Fruit fly (Drosophila melanogaster) whole organism, prepupa: Measurements from ENCODE around the gene Polr1H.

Experiments
- Blimp-1 ChIP-seq: fragments of 200-800 bp; sonication (Bioruptor generic); optimal IDR thresholded peaks from 3 replicates; lab custom pipeline; 2017; ENCODE audit warnings: missing biosample characterization, missing genetic modification characterization, mild to moderate bottlenecking, moderate library complexity, missing genetic modification reagents
- CG10669 ChIP-seq: fragments of 200-800 bp; sonication (Bioruptor generic); optimal IDR thresholded peaks from 3 replicates; lab custom pipeline; 2018; ENCODE audit warnings: missing biosample characterization, mild to moderate bottlenecking, missing genetic modification characterization, moderate library complexity
- CG11762 ChIP-seq: fragments of 200-800 bp; sonication (Bioruptor generic); optimal IDR thresholded peaks from 3 replicates; lab custom pipeline; 2016; ENCODE audit warnings: missing biosample characterization, missing genetic modification characterization; ENCODE audit not compliant: insufficient read depth
- CG11902 ChIP-seq: fragments of 200-800 bp; sonication (Bioruptor generic); optimal IDR thresholded peaks from 3 replicates; lab custom pipeline; 2016; ENCODE audit warnings: missing biosample characterization, missing genetic modification characterization
- CG1621 ChIP-seq: fragments of 200-800 bp; sonication (Bioruptor generic); optimal IDR thresholded peaks from 3 replicates; lab custom pipeline; 2018; ENCODE audit warnings: missing biosample characterization, mild to moderate bottlenecking, missing genetic modification characterization
- CG16779 ChIP-seq: fragments of 200-800 bp; sonication (Bioruptor generic); optimal IDR thresholded peaks from 3 replicates; lab custom pipeline; 2017; ENCODE audit warnings: missing biosample characterization, mild to moderate bottlenecking, missing genetic modification characterization
- CG3032 ChIP-seq: fragments of 200-800 bp; optimal IDR thresholded peaks from 2 replicates; lab custom pipeline; 2019; ENCODE audit warnings: missing biosample characterization, mild to moderate bottlenecking, missing genetic modification characterization, moderate library complexity
- CG31627 ChIP-seq: fragments of 200-800 bp; sonication (Bioruptor generic); optimal IDR thresholded peaks from 3 replicates; lab custom pipeline; 2016; ENCODE audit warnings: missing biosample characterization, missing genetic modification characterization
- CG32006 ChIP-seq: fragments of 200-800 bp; sonication (Bioruptor generic); optimal IDR thresholded peaks from 3 replicates; lab custom pipeline; 2017; ENCODE audit warnings: missing biosample characterization, mild to moderate bottlenecking, missing genetic modification characterization
- CG34406 ChIP-seq: fragments of 200-800 bp; sonication (Bioruptor generic); optimal IDR thresholded peaks from 3 replicates; lab custom pipeline; 2016; ENCODE audit warnings: missing biosample characterization, missing genetic modification characterization
- CG3919 ChIP-seq: fragments of 200-800 bp; sonication (Bioruptor generic); optimal IDR thresholded peaks from 3 replicates; lab custom pipeline; 2016; ENCODE audit warnings: missing biosample characterization, missing genetic modification characterization
- CG6163 ChIP-seq: fragments of 200-800 bp; sonication (Bioruptor generic); IDR thresholded peaks from 3 replicates; pipeline ENCODE4 v1.3.6; 2022; ENCODE audit warnings: missing biosample characterization, missing genetic modification characterization
- CG6276 ChIP-seq: fragments of 200-800 bp; sonication (Bioruptor generic); optimal IDR thresholded peaks from 2 replicates; lab custom pipeline; 2017; ENCODE audit warnings: missing biosample characterization, mild to moderate bottlenecking, missing genetic modification characterization
- CG6792 ChIP-seq: fragments of 200-800 bp; sonication (Bioruptor generic); optimal IDR thresholded peaks from 3 replicates; lab custom pipeline; 2016; ENCODE audit warnings: missing biosample characterization, missing genetic modification characterization
- CG6808 ChIP-seq: fragments of 200-800 bp; sonication (Bioruptor generic); optimal IDR thresholded peaks from 3 replicates; lab custom pipeline; 2017; ENCODE audit warnings: missing biosample characterization, missing genetic modification characterization, mild to moderate bottlenecking, moderate library complexity, missing genetic modification reagents
- CG6854 ChIP-seq: fragments of 200-800 bp; sonication (Bioruptor generic); optimal IDR thresholded peaks from 2 replicates; lab custom pipeline; 2017; ENCODE audit warnings: missing biosample characterization, mild to moderate bottlenecking, missing genetic modification characterization
- CG7368 ChIP-seq: fragments of 200-800 bp; sonication (Bioruptor generic); optimal IDR thresholded peaks from 3 replicates; lab custom pipeline; 2016; ENCODE audit warnings: missing biosample characterization, missing genetic modification characterization
- CG8119 ChIP-seq: fragments of 200-800 bp; sonication (Bioruptor generic); IDR thresholded peaks from 3 replicates; pipeline ENCODE4 v1.3.6; 2022; ENCODE audit warnings: missing biosample characterization, missing genetic modification characterization
- CG8632 ChIP-seq: fragments of 200-800 bp; sonication (Bioruptor generic); optimal IDR thresholded peaks from 3 replicates; lab custom pipeline; 2016; ENCODE audit warnings: missing biosample characterization, missing genetic modification characterization
- CG9139 ChIP-seq: fragments of 200-800 bp; sonication (Bioruptor generic); optimal IDR thresholded peaks from 3 replicates; lab custom pipeline; 2017; ENCODE audit warnings: missing biosample characterization, mild to moderate bottlenecking, missing genetic modification characterization
- Eip75B ChIP-seq: fragments of 200-800 bp; sonication (Bioruptor generic); optimal IDR thresholded peaks from 3 replicates; lab custom pipeline; 2016; ENCODE audit warnings: missing biosample characterization, missing genetic modification characterization
- Eip78C ChIP-seq: fragments of 200-800 bp; sonication (Bioruptor generic); peaks from one replicate; lab custom pipeline; 2016; ENCODE audit warnings: missing biosample characterization, missing genetic modification characterization
- Eip93F ChIP-seq: fragments of 200-800 bp; sonication (Bioruptor generic); optimal IDR thresholded peaks from 2 replicates; lab custom pipeline; 2016; ENCODE audit warnings: missing biosample characterization, mild to moderate bottlenecking, missing genetic modification characterization
- Ets21C ChIP-seq: fragments of 200-800 bp; sonication (Bioruptor generic); optimal IDR thresholded peaks from 3 replicates; lab custom pipeline; 2016; ENCODE audit warnings: missing biosample characterization, missing genetic modification characterization
- Ets96B ChIP-seq: fragments of 200-800 bp; optimal IDR thresholded peaks from 2 replicates; lab custom pipeline; 2019; ENCODE audit warnings: missing biosample characterization, mild to moderate bottlenecking, missing genetic modification characterization, moderate library complexity
- Gug ChIP-seq: fragments of 200-800 bp; sonication (Bioruptor generic); IDR thresholded peaks from 2 replicates; pipeline ENCODE4 v1.3.6; 2022; ENCODE audit warnings: missing biosample characterization, missing genetic modification characterization
- Hr4 ChIP-seq: fragments of 200-800 bp; sonication (Bioruptor generic); optimal IDR thresholded peaks from 3 replicates; lab custom pipeline; 2016; ENCODE audit warnings: missing biosample characterization, missing genetic modification characterization
- Lpt ChIP-seq: fragments of 200-800 bp; sonication (Bioruptor generic); optimal IDR thresholded peaks from 3 replicates; lab custom pipeline; 2016; ENCODE audit warnings: missing biosample characterization, missing genetic modification characterization
- OdsH ChIP-seq: fragments of 200-800 bp; sonication (Bioruptor generic); optimal IDR thresholded peaks from 3 replicates; lab custom pipeline; 2016; ENCODE audit warnings: missing biosample characterization, missing genetic modification characterization
- Smox ChIP-seq: fragments of 200-800 bp; sonication (Bioruptor generic); optimal IDR thresholded peaks from 3 replicates; lab custom pipeline; 2016; ENCODE audit warnings: missing biosample characterization, missing genetic modification characterization
- Sox102F ChIP-seq: fragments of 200-800 bp; sonication (Bioruptor generic); optimal IDR thresholded peaks from 2 replicates; lab custom pipeline; 2016; ENCODE audit warnings: missing biosample characterization, mild to moderate bottlenecking, missing genetic modification characterization
- Sox14 ChIP-seq: fragments of 200-800 bp; sonication (Bioruptor generic); optimal IDR thresholded peaks from 3 replicates; lab custom pipeline; 2016; ENCODE audit warnings: missing biosample characterization, missing genetic modification characterization
- acj6 ChIP-seq: fragments of 200-800 bp; sonication (Bioruptor generic); optimal IDR thresholded peaks from 3 replicates; lab custom pipeline; 2016; ENCODE audit warnings: missing biosample characterization, missing genetic modification characterization
- cyc ChIP-seq: fragments of 200-800 bp; sonication (Bioruptor generic); optimal IDR thresholded peaks from 3 replicates; lab custom pipeline; 2016; ENCODE audit warnings: missing biosample characterization, missing genetic modification characterization
- dsx ChIP-seq: fragments of 200-800 bp; optimal IDR thresholded peaks from 3 replicates; lab custom pipeline; 2019; ENCODE audit warnings: missing biosample characterization, mild to moderate bottlenecking, missing genetic modification characterization, moderate library complexity; ENCODE audit not compliant: poor library complexity, severe bottlenecking
- eg ChIP-seq: fragments of 200-800 bp; sonication (Bioruptor generic); IDR thresholded peaks from 3 replicates; pipeline ENCODE4 v1.3.6; 2022; ENCODE audit warnings: missing biosample characterization, missing genetic modification characterization
- esn ChIP-seq: fragments of 200-800 bp; sonication (Bioruptor generic); optimal IDR thresholded peaks from 2 replicates; lab custom pipeline; 2016; ENCODE audit warnings: missing biosample characterization, mild to moderate bottlenecking, missing genetic modification characterization, moderate library complexity
- fd59A ChIP-seq: fragments of 200-800 bp; sonication (Bioruptor generic); optimal IDR thresholded peaks from 2 replicates; lab custom pipeline; 2017; ENCODE audit warnings: missing biosample characterization, mild to moderate bottlenecking, missing genetic modification characterization, missing genetic modification reagents
- fd85E ChIP-seq: fragments of 200-800 bp; sonication (Bioruptor generic); optimal IDR thresholded peaks from 3 replicates; lab custom pipeline; 2016; ENCODE audit warnings: missing biosample characterization, missing genetic modification characterization
- fkh ChIP-seq: fragments of 200-800 bp; sonication (Bioruptor generic); optimal IDR thresholded peaks from 3 replicates; lab custom pipeline; 2017; ENCODE audit warnings: missing biosample characterization, mild to moderate bottlenecking, missing genetic modification characterization, moderate library complexity
- lz ChIP-seq: fragments of 200-800 bp; sonication (Bioruptor generic); optimal IDR thresholded peaks from 3 replicates; lab custom pipeline; 2016; ENCODE audit warnings: missing biosample characterization, missing genetic modification characterization
- pdm3 ChIP-seq: fragments of 200-800 bp; sonication (Bioruptor generic); optimal IDR thresholded peaks from 3 replicates; lab custom pipeline; 2016; ENCODE audit warnings: missing biosample characterization, missing genetic modification characterization
- salr ChIP-seq, 2 experiments: fragments of 200-800 bp; sonication (Bioruptor generic); optimal IDR thresholded peaks; 3 replicates each; lab custom pipeline; 2016 to 2018; ENCODE audit warnings: missing biosample characterization in 2 of 2, missing genetic modification characterization in 2 of 2, mild to moderate bottlenecking in 1 of 2
- spab ChIP-seq: fragments of 200-800 bp; sonication (Bioruptor generic); optimal IDR thresholded peaks from 2 replicates; lab custom pipeline; 2017; ENCODE audit warnings: missing biosample characterization, mild to moderate bottlenecking, missing genetic modification characterization, missing genetic modification reagents
- ss ChIP-seq, 2 experiments: fragments of 200-800 bp; sonication (Bioruptor generic); optimal IDR thresholded peaks; 2 replicates in 1 of 2; 3 replicates in 1 of 2; lab custom pipeline; 2017 to 2018; ENCODE audit warnings: mild to moderate bottlenecking in 2 of 2, missing biosample characterization in 2 of 2, missing genetic modification characterization in 2 of 2, moderate library complexity in 1 of 2
- svp ChIP-seq: fragments of 200-800 bp; sonication (Bioruptor generic); peaks from one replicate; lab custom pipeline; 2016; ENCODE audit warnings: missing biosample characterization, missing genetic modification characterization
- topi ChIP-seq: fragments of 200-800 bp; sonication (Bioruptor generic); optimal IDR thresholded peaks from 3 replicates; lab custom pipeline; 2016; ENCODE audit warnings: missing biosample characterization, missing genetic modification characterization

Polr1H gene

dm6 chr3R:21782295-21782922, 4.8 kb upstream of the Polr1H start, which contains the start of gene tsl:
TSS of gene tsl (minus strand) at chr3R:21782536.
- TF ChIP-seq Eip78C, result peak; percentile 48
- TF ChIP-seq dsx (GFP tag; lab: Kevin White, UChicago), result peak; percentile 45
- TF ChIP-seq ss (GFP tag; optimal IDR thresholded peaks at IDR 0.05; lab: Kevin White, UChicago), result peak in 1 of 2 experiments; percentile 4
- peak; percentile 8 for TF ChIP-seq CG3919 (GFP tag; lab: Kevin White, UChicago)
- no peak for TF ChIP-seq Hr4
- TF ChIP-seq Lpt (GFP tag; lab: Kevin White, UChicago), result no peak
- TF ChIP-seq cyc, result no peak
- no peak for TF ChIP-seq CG11902
- peak; percentile 85 for TF ChIP-seq svp (GFP tag; lab: Kevin White, UChicago)
- TF ChIP-seq Smox (GFP tag; lab: Kevin White, UChicago), result no peak
- TF ChIP-seq CG6276, result peak; percentile 49

DNA sequence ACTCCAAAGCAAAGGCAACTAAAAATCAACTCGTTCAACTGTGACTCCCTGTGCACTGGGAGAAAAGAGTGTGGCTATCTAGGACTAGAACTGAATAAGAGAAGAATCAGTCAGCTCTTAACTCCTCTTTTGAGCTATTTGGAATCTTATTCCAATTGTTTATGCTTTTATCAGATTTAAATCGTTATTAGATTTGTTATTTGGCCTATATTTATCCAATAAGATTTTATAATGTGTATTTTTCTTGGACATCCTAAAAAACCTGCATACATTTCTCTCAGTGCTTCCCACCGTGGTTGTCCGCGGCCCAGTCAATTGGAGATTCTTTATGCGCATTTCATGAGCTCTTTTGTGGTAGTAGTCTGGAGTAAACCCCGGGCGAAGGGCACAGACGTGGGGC, 3.8 kb upstream of the Polr1H start:
- TF ChIP-seq lz (peak; percentile 89), CG6808 (peak; percentile 93), salr (GFP tag; optimal IDR thresholded peaks at IDR 0.05; lab: Kevin White, UChicago) (peak; percentile 74 to 85), Ets21C (peak; percentile 83), fd59A (GFP tag; lab: Kevin White, UChicago) (peak; percentile 93), CG34406 (GFP tag; lab: Kevin White, UChicago) (peak; percentile 91), Eip93F (GFP tag; lab: Kevin White, UChicago) (peak; percentile 29), Sox102F (GFP tag; lab: Kevin White, UChicago) (peak; percentile 93), pdm3 (peak; percentile 91), Hr4 (peak; percentile 85), CG6163 (GFP tag; lab: Robert Waterston, UW) (peak; percentile 87), Gug (GFP tag; lab: Robert Waterston, UW) (peak; percentile 77), fkh (GFP tag; lab: Kevin White, UChicago) (no peak), OdsH (peak; percentile 93), CG3032 (tag; lab: Kevin White, UChicago) (peak; percentile 95), CG16779 (tag; lab: Kevin White, UChicago) (peak; percentile 80), CG10669 (GFP tag; lab: Kevin White, UChicago) (peak; percentile 94), CG6854 (GFP tag; lab: Kevin White, UChicago) (peak; percentile 74), CG11762 (peak; percentile 90), CG8632 (GFP tag; lab: Kevin White, UChicago) (peak; percentile 89), esn (GFP tag; lab: Kevin White, UChicago) (peak; percentile 95), topi (GFP tag; lab: Kevin White, UChicago) (peak; percentile 93), CG11902 (peak; percentile 87), CG32006 (GFP tag; lab: Kevin White, UChicago) (peak; percentile 88), CG9139 (GFP tag; lab: Kevin White, UChicago) (peak; percentile 82), Blimp-1 (GFP tag; lab: Kevin White, UChicago) (peak; percentile 64), CG8119 (GFP tag; lab: Robert Waterston, UW) (peak; percentile 87), Eip78C (peak; percentile 99), spab (GFP tag; lab: Kevin White, UChicago) (peak; percentile 93), CG7368 (GFP tag; lab: Kevin White, UChicago) (peak; percentile 88), fd85E (peak; percentile 79), Eip75B (GFP tag; lab: Kevin White, UChicago) (peak; percentile 93), Sox14 (GFP tag; lab: Kevin White, UChicago) (peak; percentile 94), Smox (GFP tag; lab: Kevin White, UChicago) (peak; percentile 91), CG1621 (tag; lab: Kevin White, UChicago) (peak; percentile 90), Ets96B (tag; lab: Kevin White, UChicago) (peak; percentile 95), CG31627 (GFP tag; lab: Kevin White, UChicago) (peak; percentile 93), dsx (GFP tag; lab: Kevin White, UChicago) (peak; percentile 92), eg (GFP tag; lab: Robert Waterston, UW) (peak; percentile 80), Lpt (GFP tag; lab: Kevin White, UChicago) (peak; percentile 77), svp (GFP tag; lab: Kevin White, UChicago) (peak; percentile 95), acj6 (GFP tag; lab: Kevin White, UChicago) (peak; percentile 95), CG6792 (GFP tag; lab: Kevin White, UChicago) (peak; percentile 92), cyc (peak; percentile 92)
